Fruit fly (Drosophila melanogaster) whole organism, prepupa: ENCODE data around the gene CG4375.

Source experiments
- Blimp-1 ChIP-seq: fragments of 200-800 bp; sonication (Bioruptor generic); optimal IDR thresholded peaks from 3 replicates; lab custom pipeline; 2017; ENCODE audit warnings: missing biosample characterization, missing genetic modification characterization, mild to moderate bottlenecking, moderate library complexity, missing genetic modification reagents
- CG10631 ChIP-seq: fragments of 200-800 bp; sonication (Bioruptor generic); optimal IDR thresholded peaks from 2 replicates; lab custom pipeline; 2016; ENCODE audit warnings: missing biosample characterization, missing genetic modification characterization
- CG10669 ChIP-seq: fragments of 200-800 bp; sonication (Bioruptor generic); optimal IDR thresholded peaks from 3 replicates; lab custom pipeline; 2018; ENCODE audit warnings: missing biosample characterization, mild to moderate bottlenecking, missing genetic modification characterization, moderate library complexity
- CG11294 ChIP-seq: fragments of 200-800 bp; sonication (Bioruptor generic); IDR thresholded peaks from 2 replicates; pipeline ENCODE4 v1.3.6; 2022; ENCODE audit warnings: missing biosample characterization, missing genetic modification characterization
- CG11762 ChIP-seq: fragments of 200-800 bp; sonication (Bioruptor generic); optimal IDR thresholded peaks from 3 replicates; lab custom pipeline; 2016; ENCODE audit warnings: missing biosample characterization, missing genetic modification characterization; ENCODE audit not compliant: insufficient read depth
- CG11902 ChIP-seq: fragments of 200-800 bp; sonication (Bioruptor generic); optimal IDR thresholded peaks from 3 replicates; lab custom pipeline; 2016; ENCODE audit warnings: missing biosample characterization, missing genetic modification characterization
- CG15336 ChIP-seq: fragments of 200-800 bp; sonication (Bioruptor generic); IDR thresholded peaks from 2 replicates; pipeline ENCODE4 v1.3.6; 2022; ENCODE audit warnings: missing biosample characterization, missing genetic modification characterization
- CG1621 ChIP-seq: fragments of 200-800 bp; sonication (Bioruptor generic); optimal IDR thresholded peaks from 3 replicates; lab custom pipeline; 2018; ENCODE audit warnings: missing biosample characterization, mild to moderate bottlenecking, missing genetic modification characterization
- CG31627 ChIP-seq: fragments of 200-800 bp; sonication (Bioruptor generic); optimal IDR thresholded peaks from 3 replicates; lab custom pipeline; 2016; ENCODE audit warnings: missing biosample characterization, missing genetic modification characterization
- CG32006 ChIP-seq: fragments of 200-800 bp; sonication (Bioruptor generic); optimal IDR thresholded peaks from 3 replicates; lab custom pipeline; 2017; ENCODE audit warnings: missing biosample characterization, mild to moderate bottlenecking, missing genetic modification characterization
- CG34406 ChIP-seq: fragments of 200-800 bp; sonication (Bioruptor generic); optimal IDR thresholded peaks from 3 replicates; lab custom pipeline; 2016; ENCODE audit warnings: missing biosample characterization, missing genetic modification characterization
- CG3919 ChIP-seq: fragments of 200-800 bp; sonication (Bioruptor generic); optimal IDR thresholded peaks from 3 replicates; lab custom pipeline; 2016; ENCODE audit warnings: missing biosample characterization, missing genetic modification characterization
- CG4318 ChIP-seq: fragments of 200-800 bp; sonication (Bioruptor generic); optimal IDR thresholded peaks from 3 replicates; lab custom pipeline; 2017; ENCODE audit warnings: missing biosample characterization, mild to moderate bottlenecking, missing genetic modification characterization
- CG6163 ChIP-seq: fragments of 200-800 bp; sonication (Bioruptor generic); IDR thresholded peaks from 3 replicates; pipeline ENCODE4 v1.3.6; 2022; ENCODE audit warnings: missing biosample characterization, missing genetic modification characterization
- CG6276 ChIP-seq: fragments of 200-800 bp; sonication (Bioruptor generic); optimal IDR thresholded peaks from 2 replicates; lab custom pipeline; 2017; ENCODE audit warnings: missing biosample characterization, mild to moderate bottlenecking, missing genetic modification characterization
- CG6792 ChIP-seq: fragments of 200-800 bp; sonication (Bioruptor generic); optimal IDR thresholded peaks from 3 replicates; lab custom pipeline; 2016; ENCODE audit warnings: missing biosample characterization, missing genetic modification characterization
- CG6808 ChIP-seq: fragments of 200-800 bp; sonication (Bioruptor generic); optimal IDR thresholded peaks from 3 replicates; lab custom pipeline; 2017; ENCODE audit warnings: missing biosample characterization, missing genetic modification characterization, mild to moderate bottlenecking, moderate library complexity, missing genetic modification reagents
- CG6854 ChIP-seq: fragments of 200-800 bp; sonication (Bioruptor generic); optimal IDR thresholded peaks from 2 replicates; lab custom pipeline; 2017; ENCODE audit warnings: missing biosample characterization, mild to moderate bottlenecking, missing genetic modification characterization
- CG7368 ChIP-seq: fragments of 200-800 bp; sonication (Bioruptor generic); optimal IDR thresholded peaks from 3 replicates; lab custom pipeline; 2016; ENCODE audit warnings: missing biosample characterization, missing genetic modification characterization
- CG8119 ChIP-seq: fragments of 200-800 bp; sonication (Bioruptor generic); IDR thresholded peaks from 3 replicates; pipeline ENCODE4 v1.3.6; 2022; ENCODE audit warnings: missing biosample characterization, missing genetic modification characterization
- CG8319 ChIP-seq: fragments of 200-800 bp; sonication (Bioruptor generic); optimal IDR thresholded peaks from 3 replicates; lab custom pipeline; 2016; ENCODE audit warnings: missing biosample characterization, missing genetic modification characterization
- CG9139 ChIP-seq: fragments of 200-800 bp; sonication (Bioruptor generic); optimal IDR thresholded peaks from 3 replicates; lab custom pipeline; 2017; ENCODE audit warnings: missing biosample characterization, mild to moderate bottlenecking, missing genetic modification characterization
- Eip75B ChIP-seq: fragments of 200-800 bp; sonication (Bioruptor generic); optimal IDR thresholded peaks from 3 replicates; lab custom pipeline; 2016; ENCODE audit warnings: missing biosample characterization, missing genetic modification characterization
- Eip78C ChIP-seq: fragments of 200-800 bp; sonication (Bioruptor generic); peaks from one replicate; lab custom pipeline; 2016; ENCODE audit warnings: missing biosample characterization, missing genetic modification characterization
- Eip93F ChIP-seq: fragments of 200-800 bp; sonication (Bioruptor generic); optimal IDR thresholded peaks from 2 replicates; lab custom pipeline; 2016; ENCODE audit warnings: missing biosample characterization, mild to moderate bottlenecking, missing genetic modification characterization
- Ets96B ChIP-seq: fragments of 200-800 bp; optimal IDR thresholded peaks from 2 replicates; lab custom pipeline; 2019; ENCODE audit warnings: missing biosample characterization, mild to moderate bottlenecking, missing genetic modification characterization, moderate library complexity
- Hr38 ChIP-seq: sonication (Bioruptor generic); optimal IDR thresholded peaks from 2 replicates; lab custom pipeline; 2016; ENCODE audit warnings: missing biosample characterization, missing genetic modification characterization
- Hr39 ChIP-seq: fragments of 200-800 bp; sonication (Bioruptor generic); optimal IDR thresholded peaks from 2 replicates; lab custom pipeline; 2016; ENCODE audit warnings: missing biosample characterization, missing genetic modification characterization
- Hr4 ChIP-seq: fragments of 200-800 bp; sonication (Bioruptor generic); optimal IDR thresholded peaks from 3 replicates; lab custom pipeline; 2016; ENCODE audit warnings: missing biosample characterization, missing genetic modification characterization
- Lpt ChIP-seq: fragments of 200-800 bp; sonication (Bioruptor generic); optimal IDR thresholded peaks from 3 replicates; lab custom pipeline; 2016; ENCODE audit warnings: missing biosample characterization, missing genetic modification characterization
- Met ChIP-seq: fragments of 200-800 bp; sonication (Bioruptor generic); optimal IDR thresholded peaks from 3 replicates; lab custom pipeline; 2016; ENCODE audit warnings: missing biosample characterization, missing genetic modification characterization
- OdsH ChIP-seq: fragments of 200-800 bp; sonication (Bioruptor generic); optimal IDR thresholded peaks from 3 replicates; lab custom pipeline; 2016; ENCODE audit warnings: missing biosample characterization, missing genetic modification characterization
- Smox ChIP-seq: fragments of 200-800 bp; sonication (Bioruptor generic); optimal IDR thresholded peaks from 3 replicates; lab custom pipeline; 2016; ENCODE audit warnings: missing biosample characterization, missing genetic modification characterization
- Sox102F ChIP-seq: fragments of 200-800 bp; sonication (Bioruptor generic); optimal IDR thresholded peaks from 2 replicates; lab custom pipeline; 2016; ENCODE audit warnings: missing biosample characterization, mild to moderate bottlenecking, missing genetic modification characterization
- Sox14 ChIP-seq: fragments of 200-800 bp; sonication (Bioruptor generic); optimal IDR thresholded peaks from 3 replicates; lab custom pipeline; 2016; ENCODE audit warnings: missing biosample characterization, missing genetic modification characterization
- achi ChIP-seq: fragments of 200-800 bp; sonication (Bioruptor generic); optimal IDR thresholded peaks from 3 replicates; lab custom pipeline; 2016; ENCODE audit warnings: missing biosample characterization, missing genetic modification characterization
- acj6 ChIP-seq: fragments of 200-800 bp; sonication (Bioruptor generic); optimal IDR thresholded peaks from 3 replicates; lab custom pipeline; 2016; ENCODE audit warnings: missing biosample characterization, missing genetic modification characterization
- dac ChIP-seq: fragments of 200-800 bp; sonication (Bioruptor generic); optimal IDR thresholded peaks from 2 replicates; lab custom pipeline; 2017; ENCODE audit warnings: missing biosample characterization, mild to moderate bottlenecking, missing genetic modification characterization
- dsx ChIP-seq: fragments of 200-800 bp; optimal IDR thresholded peaks from 3 replicates; lab custom pipeline; 2019; ENCODE audit warnings: missing biosample characterization, mild to moderate bottlenecking, missing genetic modification characterization, moderate library complexity; ENCODE audit not compliant: poor library complexity, severe bottlenecking
- eg ChIP-seq: fragments of 200-800 bp; sonication (Bioruptor generic); IDR thresholded peaks from 3 replicates; pipeline ENCODE4 v1.3.6; 2022; ENCODE audit warnings: missing biosample characterization, missing genetic modification characterization
- fd85E ChIP-seq: fragments of 200-800 bp; sonication (Bioruptor generic); optimal IDR thresholded peaks from 3 replicates; lab custom pipeline; 2016; ENCODE audit warnings: missing biosample characterization, missing genetic modification characterization
- fkh ChIP-seq: fragments of 200-800 bp; sonication (Bioruptor generic); optimal IDR thresholded peaks from 3 replicates; lab custom pipeline; 2017; ENCODE audit warnings: missing biosample characterization, mild to moderate bottlenecking, missing genetic modification characterization, moderate library complexity
- net ChIP-seq: fragments of 200-800 bp; sonication (Bioruptor generic); optimal IDR thresholded peaks from 3 replicates; lab custom pipeline; 2016; ENCODE audit warnings: missing biosample characterization, missing genetic modification characterization
- pdm3 ChIP-seq: fragments of 200-800 bp; sonication (Bioruptor generic); optimal IDR thresholded peaks from 3 replicates; lab custom pipeline; 2016; ENCODE audit warnings: missing biosample characterization, missing genetic modification characterization
- salr ChIP-seq, 2 experiments: fragments of 200-800 bp; sonication (Bioruptor generic); optimal IDR thresholded peaks; 3 replicates each; lab custom pipeline; 2016 to 2018; ENCODE audit warnings: missing biosample characterization in 2 of 2, missing genetic modification characterization in 2 of 2, mild to moderate bottlenecking in 1 of 2
- spab ChIP-seq: fragments of 200-800 bp; sonication (Bioruptor generic); optimal IDR thresholded peaks from 2 replicates; lab custom pipeline; 2017; ENCODE audit warnings: missing biosample characterization, mild to moderate bottlenecking, missing genetic modification characterization, missing genetic modification reagents
- svp ChIP-seq: fragments of 200-800 bp; sonication (Bioruptor generic); peaks from one replicate; lab custom pipeline; 2016; ENCODE audit warnings: missing biosample characterization, missing genetic modification characterization
- topi ChIP-seq: fragments of 200-800 bp; sonication (Bioruptor generic); optimal IDR thresholded peaks from 3 replicates; lab custom pipeline; 2016; ENCODE audit warnings: missing biosample characterization, missing genetic modification characterization
- vri ChIP-seq: fragments of 200-800 bp; sonication (Bioruptor generic); optimal IDR thresholded peaks from 3 replicates; lab custom pipeline; 2016; ENCODE audit warnings: missing biosample characterization, mild to moderate bottlenecking, missing genetic modification characterization

CG4375 gene

DNA sequence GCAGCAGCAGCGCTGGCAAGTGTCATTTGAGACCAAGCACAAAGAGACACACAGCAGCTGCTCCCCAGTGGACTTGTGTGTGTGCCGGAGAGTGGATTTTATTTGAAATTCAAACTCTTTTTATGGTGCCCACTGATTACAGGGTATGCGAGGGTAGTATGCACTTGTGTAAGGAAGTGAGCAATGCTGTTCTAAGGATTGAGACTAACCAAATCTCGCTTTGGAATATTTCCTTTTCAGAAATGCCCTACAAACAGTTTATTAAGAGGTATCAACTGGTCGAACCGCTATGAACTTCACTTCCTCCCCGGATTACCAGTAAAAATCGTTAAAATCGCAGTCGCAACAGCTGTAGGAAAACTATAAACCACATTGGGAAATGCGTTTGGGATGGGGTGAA is 49.1 kb upstream of the CG4375 start (continued):
- TF ChIP-seq CG32006 (GFP tag; lab: Kevin White, UChicago) (peak; percentile 89), CG8319 (peak; percentile 34), CG8119 (GFP tag; lab: Robert Waterston, UW) (peak; percentile 88), CG6792 (peak; percentile 55), CG11294 (peak; percentile 77), CG6854 (GFP tag; lab: Kevin White, UChicago) (no peak), Eip93F (GFP tag; lab: Kevin White, UChicago) (no peak), CG3919 (GFP tag; lab: Kevin White, UChicago) (peak; percentile 67), CG15336 (peak; percentile 92), CG9139 (GFP tag; lab: Kevin White, UChicago) (no peak), CG1621 (tag; lab: Kevin White, UChicago) (peak; percentile 39)

- TF ChIP-seq eg (GFP tag; lab: Robert Waterston, UW) (peak; percentile 76), CG1621 (tag; lab: Kevin White, UChicago) (no peak), CG6792 (no peak), Sox14 (GFP tag; lab: Kevin White, UChicago) (peak; percentile 1), fd85E (GFP tag; lab: Kevin White, UChicago) (no peak), CG6808 (GFP tag; lab: Kevin White, UChicago) (no peak), CG10631 (GFP tag; lab: Kevin White, UChicago) (peak; percentile 16), achi (peak; percentile 36), CG7368 (GFP tag; lab: Kevin White, UChicago) (no peak), Hr38 (no peak), dac (GFP tag; lab: Kevin White, UChicago) (peak; percentile 34), CG4318 (peak; percentile 4), CG9139 (GFP tag; lab: Kevin White, UChicago) (no peak), vri (GFP tag; lab: Kevin White, UChicago) (no peak), dsx (GFP tag; lab: Kevin White, UChicago) (peak; percentile 40), Blimp-1 (GFP tag; lab: Kevin White, UChicago) (no peak), Lpt (GFP tag; lab: Kevin White, UChicago) (peak; percentile 42), CG31627 (GFP tag; lab: Kevin White, UChicago) (peak; percentile 9), Hr4 (GFP tag; lab: Kevin White, UChicago) (peak; percentile 64), Sox102F (GFP tag; lab: Kevin White, UChicago) (no peak), pdm3 (GFP tag; lab: Kevin White, UChicago) (peak; percentile 41), topi (no peak), Eip78C (GFP tag; lab: Kevin White, UChicago) (peak; percentile 65), Met (no peak), CG6163 (GFP tag; lab: Robert Waterston, UW) (0 out of 3 replicates have a peak, but pooled peaks have one; percentile 33), CG8319 (no peak), CG11902 (GFP tag; lab: Kevin White, UChicago) (no peak), CG11294 (no peak), Eip75B (GFP tag; lab: Kevin White, UChicago) (peak; percentile 4), CG8119 (GFP tag; lab: Robert Waterston, UW) (peak; percentile 78), CG34406 (GFP tag; lab: Kevin White, UChicago) (no peak), spab (no peak), CG10669 (no peak), salr (GFP tag; optimal IDR thresholded peaks at IDR 0.05; lab: Kevin White, UChicago) (no peak), CG11762 (GFP tag; lab: Kevin White, UChicago) (no peak), OdsH (peak; percentile 42), svp (GFP tag; lab: Kevin White, UChicago) (no peak), CG32006 (GFP tag; lab: Kevin White, UChicago) (peak; percentile 70), Smox (GFP tag; lab: Kevin White, UChicago) (no peak), CG6276 (GFP tag; lab: Kevin White, UChicago) (peak; percentile 73), Ets96B (tag; lab: Kevin White, UChicago) (peak; percentile 10), fkh (GFP tag; lab: Kevin White, UChicago) (peak; percentile 17), net (GFP tag; lab: Kevin White, UChicago) (peak; percentile 1), Hr39 (GFP tag; lab: Kevin White, UChicago) (no peak), acj6 (GFP tag; lab: Kevin White, UChicago) (peak; percentile 26)
Observed at dm6 chr2L:1074180-1074864, 47.6 kb upstream of the CG4375 start.
